Worm (Caenorhabditis elegans): ENCODE data around the gene ZK829.3.

Gene ZK829.3

ce11 chrIV:11937087-11937486 is 8.4 kb downstream of the ZK829.3 start, which contains the start of gene slc-5A12:
Gene slc-5A12 (plus strand): TSS chrIV:11937419.
- no peak for TF ChIP-seq W03F9.2 (tag; optimal IDR thresholded peaks at IDR 0.05)

ce11 chrIV:11930572-11930971 is 14.9 kb downstream of the ZK829.3 start, which contains the start of gene nhx-9:
Gene nhx-9 (plus strand): TSS chrIV:11930872.
- TF ChIP-seq dao-5 (tag; optimal IDR thresholded peaks at IDR 0.05) (no peak), W03F9.2 (tag; optimal IDR thresholded peaks at IDR 0.05) (no peak), him-1 (tag; optimal IDR thresholded peaks at IDR 0.05) (no peak)

- TF ChIP-seq dao-5 (tag; optimal IDR thresholded peaks at IDR 0.05) (no peak), him-1 (tag; optimal IDR thresholded peaks at IDR 0.05) (no peak), W03F9.2 (tag; optimal IDR thresholded peaks at IDR 0.05) (no peak)
Observed at ce11 chrIV:11928388-11928787, 17.1 kb downstream of the ZK829.3 start.

ce11 chrIV:11925346-11926075 is 20.0 kb downstream of the ZK829.3 start, which contains the start of the genes srlf-33 and srlf-32:
Gene srlf-33 (minus strand): TSS chrIV:11925446.
Gene srlf-32 (plus strand): TSS chrIV:11926025.
- TF ChIP-seq him-1 (tag; optimal IDR thresholded peaks at IDR 0.05) (no peak), W03F9.2 (tag; optimal IDR thresholded peaks at IDR 0.05) (no peak), dao-5 (tag; optimal IDR thresholded peaks at IDR 0.05) (no peak)

- no peak for TF ChIP-seq him-1 (tag; optimal IDR thresholded peaks at IDR 0.05)
Observed at ce11 chrIV:11924092-11924491, 21.4 kb downstream of the ZK829.3 start.

ce11 chrIV:11923074-11923473 is 22.4 kb downstream of the ZK829.3 start, which contains the start of gene srlf-31:
Gene srlf-31 (minus strand): TSS chrIV:11923174.
- TF ChIP-seq him-1 (tag; optimal IDR thresholded peaks at IDR 0.05) (no peak), dao-5 (tag; optimal IDR thresholded peaks at IDR 0.05) (no peak), W03F9.2 (tag; optimal IDR thresholded peaks at IDR 0.05) (no peak)

DNA sequence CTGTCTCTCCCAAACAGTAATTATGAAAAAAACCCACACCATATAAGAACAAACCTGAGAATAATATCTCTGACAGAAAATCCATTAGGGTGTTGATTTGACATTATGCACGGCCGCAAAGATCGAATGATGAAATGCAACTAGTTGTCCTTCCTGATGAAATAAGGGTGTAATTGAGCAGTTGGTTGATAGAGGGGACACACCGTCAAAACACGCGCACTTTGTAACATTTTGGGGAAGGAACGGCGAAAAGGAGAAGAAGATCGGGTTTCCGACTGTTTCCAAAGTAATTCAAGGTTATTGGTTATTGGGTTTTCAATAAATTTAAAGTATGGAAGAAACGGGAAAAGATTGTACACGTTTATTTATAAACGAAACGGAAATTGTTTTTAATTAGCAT is 23.5 kb downstream of the ZK829.3 start, which contains the start of gene ZK822.1:
Gene ZK822.1, minus strand, starts transcription at position 121 of the 400 bp plus-strand sequence.
- TF ChIP-seq dao-5 (tag; optimal IDR thresholded peaks at IDR 0.05) (no peak), W03F9.2 (tag; optimal IDR thresholded peaks at IDR 0.05) (no peak), him-1 (tag; optimal IDR thresholded peaks at IDR 0.05) (no peak)

- TF ChIP-seq dao-5 (tag; optimal IDR thresholded peaks at IDR 0.05) = no peak
- TF ChIP-seq W03F9.2 (tag; optimal IDR thresholded peaks at IDR 0.05) = no peak
- no peak for TF ChIP-seq him-1 (tag; optimal IDR thresholded peaks at IDR 0.05)
Observed at ce11 chrIV:11919067-11919466, 26.5 kb downstream of the ZK829.3 start.

ce11 chrIV:11917886-11918285 is 27.6 kb downstream of the ZK829.3 start:
- TF ChIP-seq him-1 (tag; optimal IDR thresholded peaks at IDR 0.05) = no peak
- no peak for TF ChIP-seq dao-5 (tag; optimal IDR thresholded peaks at IDR 0.05)
- no peak for TF ChIP-seq W03F9.2 (tag; optimal IDR thresholded peaks at IDR 0.05)

DNA sequence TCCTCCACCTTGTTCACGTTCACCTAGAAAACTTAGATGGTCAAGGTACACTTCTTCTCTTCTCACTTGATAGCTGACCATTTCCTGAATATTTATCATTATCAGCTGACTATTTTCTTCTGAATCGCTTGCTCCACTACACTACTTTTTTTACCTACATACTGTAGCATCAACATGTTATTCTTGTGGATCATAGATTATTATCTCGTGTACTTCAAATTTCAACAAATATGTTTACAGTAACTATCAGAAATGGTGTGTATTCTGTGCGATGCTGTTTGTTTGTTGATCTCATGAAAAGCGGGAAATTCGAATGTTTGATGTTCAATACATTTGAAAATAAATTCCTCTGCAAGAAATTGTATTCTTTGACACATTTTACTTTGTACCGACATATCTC is 28.6 kb downstream of the ZK829.3 start, which contains the start of gene ZK822.10:
Gene ZK822.10, plus strand, starts transcription at position 231 of the 400 bp plus-strand sequence.
- no peak for TF ChIP-seq him-1 (tag; optimal IDR thresholded peaks at IDR 0.05)
- TF ChIP-seq dao-5 (tag; optimal IDR thresholded peaks at IDR 0.05) = no peak
- TF ChIP-seq W03F9.2 (tag; optimal IDR thresholded peaks at IDR 0.05) = no peak

- TF ChIP-seq him-1 (tag; optimal IDR thresholded peaks at IDR 0.05) (no peak), W03F9.2 (tag; optimal IDR thresholded peaks at IDR 0.05) (no peak), dao-5 (tag; optimal IDR thresholded peaks at IDR 0.05) (no peak)
Observed at ce11 chrIV:11915768-11916453, 29.6 kb downstream of the ZK829.3 start, which contains the start of gene ZK822.9. Gene ZK822.9 (plus strand): TSS chrIV:11915947.

DNA sequence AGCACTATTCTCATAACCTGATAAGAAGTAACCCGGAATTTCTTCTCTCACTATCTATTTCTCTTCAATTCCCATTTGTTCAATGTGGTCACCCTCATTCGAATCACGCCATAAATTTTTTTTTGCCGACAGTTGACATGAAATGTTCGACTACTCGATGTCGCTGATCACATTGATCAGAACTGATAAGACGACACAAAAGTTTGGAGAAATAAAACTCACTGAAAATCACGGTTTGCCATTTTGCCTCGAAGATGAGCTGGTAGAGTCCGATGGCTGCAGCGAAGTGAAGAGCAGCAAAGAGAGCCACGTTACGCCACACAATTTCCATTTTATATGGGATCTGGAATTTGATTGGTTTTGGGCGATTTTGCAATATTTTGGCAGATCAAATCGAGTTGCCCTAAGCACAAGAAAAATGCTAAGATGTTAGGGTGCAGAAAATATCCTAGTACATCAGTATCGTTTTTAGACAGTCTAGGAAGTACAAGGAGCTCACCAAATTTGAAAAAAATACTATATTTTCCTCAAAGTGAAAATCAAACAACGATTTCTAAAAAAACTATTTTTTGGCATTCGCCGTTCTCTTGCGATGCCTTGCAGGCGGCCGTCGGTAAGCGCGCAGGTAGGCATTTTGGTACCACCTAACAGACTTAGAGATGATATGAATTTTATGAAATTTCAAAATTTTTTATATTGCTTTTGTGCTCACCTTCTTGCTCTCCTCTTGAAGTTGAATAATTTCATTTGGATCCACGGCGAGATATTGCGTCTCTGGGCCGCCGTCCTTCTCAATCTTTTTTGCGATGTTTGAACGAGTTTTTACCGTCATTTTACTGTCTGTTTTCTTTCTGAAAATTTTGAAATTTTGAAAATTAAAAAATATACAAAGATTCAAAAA is 30.4 kb downstream of the ZK829.3 start, which contains the start of gene fat-6:
Gene fat-6, minus strand, starts transcription at position 851 of the 901 bp plus-strand sequence.
- TF ChIP-seq W03F9.2 (tag; optimal IDR thresholded peaks at IDR 0.05) (no peak), him-1 (tag; optimal IDR thresholded peaks at IDR 0.05) (no peak), dao-5 (tag; optimal IDR thresholded peaks at IDR 0.05) (no peak)

DNA sequence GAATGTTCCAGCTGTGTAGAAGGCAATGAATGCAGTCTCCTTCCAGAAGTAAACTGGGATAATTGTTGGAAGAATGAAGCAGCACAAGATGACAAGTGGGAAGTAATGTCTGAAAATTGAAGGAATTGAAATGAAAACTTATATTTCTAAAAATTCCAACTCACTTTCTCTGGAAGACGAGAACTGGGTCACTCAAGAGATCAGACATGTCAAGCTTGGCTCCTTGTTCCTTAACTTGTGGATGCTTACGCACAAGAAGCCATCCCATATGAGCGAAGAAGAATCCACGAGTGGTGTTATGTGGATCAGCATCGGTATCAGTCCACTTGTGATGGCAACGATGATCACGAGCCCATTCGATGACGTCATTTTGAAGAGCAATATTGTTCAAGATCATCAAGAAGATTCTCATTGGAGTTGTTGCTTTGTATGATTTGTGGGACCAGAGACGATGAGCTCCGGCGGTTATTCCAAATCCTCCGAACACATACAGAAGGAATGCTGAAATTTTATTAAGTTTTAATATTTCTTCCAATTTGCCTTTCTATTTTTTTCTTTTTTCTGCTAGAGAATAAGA is 31.2 kb downstream of the ZK829.3 start:
- TF ChIP-seq him-1 (tag; optimal IDR thresholded peaks at IDR 0.05) = no peak
- no peak for TF ChIP-seq W03F9.2 (tag; optimal IDR thresholded peaks at IDR 0.05)
- no peak for TF ChIP-seq dao-5 (tag; optimal IDR thresholded peaks at IDR 0.05)

All from whole organism, L4/young adult.